Fruit fly (Drosophila melanogaster) whole organism, embryonic: ENCODE measurements around the gene CG31706.

ENCODE experiments used
- Atf3 ChIP-seq: fragments of 200-800 bp; sonication (Bioruptor generic); optimal IDR thresholded peaks from 3 replicates; lab custom pipeline; 2016; ENCODE audit warnings: missing biosample characterization, missing genetic modification characterization
- Awh ChIP-seq: fragments of 200-800 bp; sonication (Bioruptor generic); IDR thresholded peaks from 2 replicates; pipeline ENCODE4, ENCODE4 v1.3.6; 2022; ENCODE audit warnings: missing biosample characterization, missing genetic modification characterization
- B-H2 ChIP-seq: fragments of 200-800 bp; sonication (Bioruptor generic); optimal IDR thresholded peaks from 2 replicates; lab custom pipeline; 2018; ENCODE audit warnings: missing biosample characterization, mild to moderate bottlenecking, missing genetic modification characterization
- Blimp-1 ChIP-seq: fragments of 200-800 bp; sonication (Bioruptor generic); optimal IDR thresholded peaks from 3 replicates; lab custom pipeline; 2018; ENCODE audit warnings: missing biosample characterization, missing genetic modification characterization, mild to moderate bottlenecking, moderate library complexity, missing genetic modification reagents
- CG10654 ChIP-seq: fragments of 200-800 bp; sonication (Bioruptor generic); optimal IDR thresholded peaks from 2 replicates; lab custom pipeline; 2016; ENCODE audit warnings: missing biosample characterization, missing genetic modification characterization
- CG10979 ChIP-seq: fragments of 200-800 bp; sonication (Bioruptor generic); optimal IDR thresholded peaks from 2 replicates; lab custom pipeline; 2018; ENCODE audit warnings: missing biosample characterization, mild to moderate bottlenecking, missing genetic modification characterization, moderate library complexity
- CG12744 ChIP-seq: fragments of 200-800 bp; sonication (Bioruptor generic); optimal IDR thresholded peaks from 2 replicates; lab custom pipeline; 2016; ENCODE audit warnings: missing biosample characterization, missing genetic modification characterization
- CG14441 ChIP-seq: fragments of 200-800 bp; sonication (Bioruptor generic); IDR thresholded peaks from 2 replicates; pipeline ENCODE4 v1.3.6; 2022; ENCODE audit warnings: missing biosample characterization, missing genetic modification characterization
- CG14965 ChIP-seq: fragments of 200-800 bp; sonication (Bioruptor generic); optimal IDR thresholded peaks from 2 replicates; lab custom pipeline; 2016; ENCODE audit warnings: missing biosample characterization, missing genetic modification characterization, borderline replicate concordance
- CG16863 ChIP-seq: fragments of 200-800 bp; sonication (Bioruptor generic); optimal IDR thresholded peaks from 3 replicates; lab custom pipeline; 2016; ENCODE audit warnings: missing biosample characterization, missing genetic modification characterization
- CG17186 ChIP-seq: fragments of 200-800 bp; sonication (Bioruptor generic); optimal IDR thresholded peaks from 3 replicates; lab custom pipeline; 2017; ENCODE audit warnings: missing biosample characterization, missing genetic modification reagents, missing genetic modification characterization
- CG17328 ChIP-seq: fragments of 200-800 bp; sonication (Bioruptor generic); IDR thresholded peaks from 2 replicates; pipeline ENCODE4 v1.3.6; 2022; ENCODE audit warnings: missing biosample characterization, missing genetic modification characterization
- CG18262 ChIP-seq: fragments of 200-800 bp; optimal IDR thresholded peaks from 3 replicates; lab custom pipeline; 2019; ENCODE audit warnings: missing biosample characterization, mild to moderate bottlenecking, missing genetic modification characterization, moderate library complexity
- CG32772 ChIP-seq: fragments of 200-800 bp; sonication (Bioruptor generic); IDR thresholded peaks from 2 replicates; pipeline ENCODE4 v1.3.6; 2022; ENCODE audit warnings: missing biosample characterization, missing genetic modification characterization
- CG34422 ChIP-seq: fragments of 200-800 bp; sonication (Bioruptor generic); IDR thresholded peaks from 3 replicates; pipeline ENCODE4 v1.3.6; 2022; ENCODE audit warnings: missing biosample characterization, missing genetic modification characterization
- CG7928 ChIP-seq: fragments of 200-800 bp; sonication (Bioruptor generic); optimal IDR thresholded peaks from 2 replicates; lab custom pipeline; 2017; ENCODE audit warnings: missing biosample characterization, mild to moderate bottlenecking, missing genetic modification characterization
- CG8281 ChIP-seq: fragments of 200-800 bp; sonication (Bioruptor generic); optimal IDR thresholded peaks from 2 replicates; lab custom pipeline; 2018; ENCODE audit warnings: missing biosample characterization, mild to moderate bottlenecking, missing genetic modification characterization, moderate library complexity
- CG8359 ChIP-seq: fragments of 200-800 bp; sonication (Bioruptor generic); optimal IDR thresholded peaks from 2 replicates; lab custom pipeline; 2017; ENCODE audit warnings: missing biosample characterization, mild to moderate bottlenecking, missing genetic modification characterization, borderline replicate concordance
- Drgx ChIP-seq: fragments of 200-800 bp; sonication (Bioruptor generic); IDR thresholded peaks from 2 replicates; pipeline ENCODE4 v1.3.6; 2022; ENCODE audit warnings: missing biosample characterization, missing genetic modification characterization
- H15 ChIP-seq: fragments of 200-800 bp; sonication (Bioruptor generic); IDR thresholded peaks from 3 replicates; pipeline ENCODE4 v1.3.6; 2022; ENCODE audit warnings: missing biosample characterization, missing genetic modification characterization
- Lpt ChIP-seq: fragments of >200 bp; optimal IDR thresholded peaks from 2 replicates; lab custom pipeline; 2018; ENCODE audit warnings: missing biosample characterization, missing genetic modification characterization
- Mes4 ChIP-seq: fragments of 200-800 bp; sonication (Bioruptor generic); optimal IDR thresholded peaks from 2 replicates; lab custom pipeline; 2016; ENCODE audit warnings: missing biosample characterization, missing genetic modification characterization
- NFAT ChIP-seq: fragments of 200-800 bp; sonication (Bioruptor generic); IDR thresholded peaks from 2 replicates; pipeline ENCODE4 v1.3.6; 2022; ENCODE audit warnings: missing biosample characterization, missing genetic modification characterization
- Oli ChIP-seq: fragments of 200-800 bp; sonication (Bioruptor generic); optimal IDR thresholded peaks from 2 replicates; lab custom pipeline; 2018; ENCODE audit warnings: missing biosample characterization, mild to moderate bottlenecking, missing genetic modification characterization, moderate library complexity
- Optix ChIP-seq: fragments of 200-800 bp; sonication (Bioruptor generic); IDR thresholded peaks from 3 replicates; pipeline ENCODE4 v1.3.6; 2022; ENCODE audit warnings: missing biosample characterization, missing genetic modification characterization
- Rfx ChIP-seq: fragments of 200-800 bp; sonication (Bioruptor generic); IDR thresholded peaks from 2 replicates; pipeline ENCODE4 v1.3.6; 2022; ENCODE audit warnings: missing biosample characterization, missing genetic modification characterization
- Sox102F ChIP-seq: fragments of 200-800 bp; sonication (Bioruptor generic); optimal IDR thresholded peaks from 2 replicates; lab custom pipeline; 2018; ENCODE audit warnings: missing biosample characterization, mild to moderate bottlenecking, missing genetic modification characterization, moderate library complexity
- Vsx1 ChIP-seq: fragments of 200-800 bp; sonication (Bioruptor generic); optimal IDR thresholded peaks from 2 replicates; lab custom pipeline; 2017; ENCODE audit warnings: missing biosample characterization, mild to moderate bottlenecking, missing genetic modification characterization, missing genetic modification reagents
- al ChIP-seq: fragments of 200-800 bp; sonication (Bioruptor generic); IDR thresholded peaks from 2 replicates; pipeline ENCODE4 v1.3.6; 2022; ENCODE audit warnings: missing biosample characterization, missing genetic modification characterization
- br ChIP-seq: fragments of >200 bp; optimal IDR thresholded peaks from 2 replicates; lab custom pipeline; 2017
- crp ChIP-seq, 2 experiments: fragments of 200-800 bp; sonication (Bioruptor generic); optimal IDR thresholded peaks; 2 replicates in 1 of 2; 3 replicates in 1 of 2; lab custom pipeline; 2017; ENCODE audit warnings: missing biosample characterization in 2 of 2, missing genetic modification characterization in 2 of 2, mild to moderate bottlenecking in 1 of 2, moderate library complexity in 1 of 2
- emc ChIP-seq: fragments of 200-800 bp; sonication (Bioruptor generic); optimal IDR thresholded peaks from 2 replicates; lab custom pipeline; 2016; ENCODE audit warnings: missing biosample characterization, missing genetic modification characterization
- en ChIP-seq: fragments of 200-800 bp; sonication (Bioruptor generic); optimal IDR thresholded peaks from 2 replicates; lab custom pipeline; 2016; ENCODE audit warnings: missing biosample characterization, missing genetic modification characterization
- fd3F ChIP-seq: fragments of 200-800 bp; sonication (Bioruptor generic); optimal IDR thresholded peaks from 2 replicates; lab custom pipeline; 2018; ENCODE audit warnings: missing biosample characterization, mild to moderate bottlenecking, missing genetic modification characterization, moderate library complexity
- gsb-n ChIP-seq: fragments of 200-800 bp; sonication (Bioruptor generic); optimal IDR thresholded peaks from 3 replicates; lab custom pipeline; 2018; ENCODE audit warnings: missing biosample characterization, mild to moderate bottlenecking, missing genetic modification characterization
- gt ChIP-seq: fragments of 200-800 bp; sonication (Bioruptor generic); IDR thresholded peaks from 2 replicates; pipeline ENCODE4 v1.3.6; 2022; ENCODE audit warnings: missing biosample characterization, missing genetic modification characterization
- hb ChIP-seq: fragments of 200-800 bp; sonication (Bioruptor generic); IDR thresholded peaks from 3 replicates; pipeline ENCODE4 v1.3.6; 2022; ENCODE audit warnings: missing biosample characterization, missing genetic modification characterization; ENCODE audit not compliant: partially characterized antibody
- ind ChIP-seq: fragments of 200-800 bp; sonication (Bioruptor generic); optimal IDR thresholded peaks from 3 replicates; lab custom pipeline; 2016; ENCODE audit warnings: missing biosample characterization, missing genetic modification characterization
- klu ChIP-seq: fragments of 200-800 bp; sonication (Bioruptor generic); IDR thresholded peaks from 2 replicates; pipeline ENCODE4 v1.3.6; 2022; ENCODE audit warnings: missing biosample characterization, missing genetic modification characterization
- kni ChIP-seq: fragments of 200-800 bp; sonication (Bioruptor generic); optimal IDR thresholded peaks from 3 replicates; lab custom pipeline; 2017; ENCODE audit warnings: mild to moderate bottlenecking, missing biosample characterization, missing genetic modification reagents, missing genetic modification characterization
- pan ChIP-seq, 4 experiments: fragments of >200 bp in 3 of 4; fragments of 200-800 bp in 1 of 4; sonication (Bioruptor generic) in 1 of 4; optimal IDR thresholded peaks in 3 of 4; IDR thresholded peaks in 1 of 4; 2 replicates each; pipeline versions ENCODE4 v1.3.6 to Lab custom; 2017 to 2022; ENCODE audit warnings: missing biosample characterization in 2 of 4, missing genetic modification characterization in 2 of 4, mixed read lengths in 1 of 4
- prd ChIP-seq, 3 experiments: fragments of >200 bp in 2 of 3; fragments of 200-800 bp in 1 of 3; sonication (Bioruptor generic) in 1 of 3; optimal IDR thresholded peaks in 2 of 3; IDR thresholded peaks in 1 of 3; 2 replicates in 2 of 3; 3 replicates in 1 of 3; pipeline versions ENCODE4 v1.3.6 to Lab custom; 2017 to 2022; ENCODE audit warnings: missing biosample characterization in 1 of 3, missing genetic modification characterization in 1 of 3
- sim ChIP-seq: fragments of 200-800 bp; sonication (Bioruptor generic); IDR thresholded peaks from 2 replicates; pipeline ENCODE4 v1.3.6; 2022; ENCODE audit warnings: missing biosample characterization, missing genetic modification characterization
- sisA ChIP-seq: fragments of 200-800 bp; sonication (Bioruptor generic); IDR thresholded peaks from 2 replicates; pipeline ENCODE4 v1.3.6; 2022; ENCODE audit warnings: missing biosample characterization, missing genetic modification characterization
- sna ChIP-seq: fragments of 200-800 bp; sonication (Bioruptor generic); IDR thresholded peaks from 2 replicates; pipeline ENCODE4 v1.3.6; 2022; ENCODE audit warnings: missing biosample characterization, missing genetic modification characterization; ENCODE audit not compliant: partially characterized antibody
- twi ChIP-seq: fragments of 200-800 bp; optimal IDR thresholded peaks from 2 replicates; lab custom pipeline; 2019; ENCODE audit warnings: missing biosample characterization, mild to moderate bottlenecking, missing genetic modification characterization, moderate library complexity
- tx ChIP-seq: fragments of 200-800 bp; sonication (Bioruptor generic); optimal IDR thresholded peaks from 2 replicates; lab custom pipeline; 2016; ENCODE audit warnings: missing biosample characterization, missing genetic modification characterization
- vvl ChIP-seq: fragments of 200-800 bp; sonication (Bioruptor generic); IDR thresholded peaks from 2 replicates; pipeline ENCODE4 v1.3.6; 2022; ENCODE audit warnings: missing biosample characterization, missing genetic modification characterization

The CG31706 gene

dm6 chr2L:11502698-11503097 lies 28.2 kb downstream of the CG31706 start:
- TF ChIP-seq al (GFP tag; lab: Robert Waterston, UW) (no peak), CG17328 (GFP tag; lab: Robert Waterston, UW) (no peak), Blimp-1 (GFP tag; lab: Kevin White, UChicago) (peak; percentile 98), Awh (GFP tag; lab: Robert Waterston, UW) (no peak), en (GFP tag; lab: Kevin White, UChicago) (no peak), vvl (GFP tag; lab: Robert Waterston, UW) (peak; percentile 21; the same call in 1 of the 2 replicates), kni (GFP tag; lab: Kevin White, UChicago) (peak; percentile 51), sna (GFP tag; lab: Robert Waterston, UW) (no peak), gsb-n (tag; lab: Kevin White, UChicago) (peak; percentile 36)
- TF ChIP-seq, all 482 proteins: peak for 4

DNA sequence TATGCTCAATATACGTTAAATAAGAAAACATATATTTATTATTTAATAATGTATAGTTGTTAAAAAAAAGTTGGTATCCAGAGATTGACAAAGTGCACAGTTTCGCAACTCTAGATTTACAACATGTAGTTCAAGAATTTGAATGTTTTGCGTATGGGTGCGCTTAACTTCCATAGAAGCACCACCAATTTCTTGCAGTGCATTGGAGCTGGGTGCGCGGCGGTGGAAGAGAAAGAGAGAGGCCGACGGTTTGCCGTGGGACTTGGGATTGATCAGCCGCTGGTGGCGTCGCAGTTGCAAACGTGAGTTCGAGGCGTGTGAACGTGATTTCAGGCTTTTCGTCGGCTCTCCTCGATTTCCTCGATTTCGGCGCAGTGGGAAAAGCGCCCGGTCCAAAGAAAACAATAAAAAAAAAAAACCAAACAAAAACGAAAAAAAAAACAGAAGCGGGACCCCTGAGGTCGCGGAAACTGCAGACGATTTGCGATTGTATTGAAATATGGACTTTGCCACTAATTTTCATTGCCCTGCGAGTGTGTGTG lies 29.4 kb downstream of the CG31706 start, which contains the start of gene spz4:
Gene spz4 (plus strand): TSS at position 289 of the 542 bp plus-strand sequence.
- TF ChIP-seq sim (GFP tag; lab: Robert Waterston, UW) (no peak), CG34422 (0 out of 3 replicates have a peak, but pooled peaks have one; percentile 45), CG10654 (GFP tag; lab: Kevin White, UChicago) (no peak), emc (GFP tag; lab: Kevin White, UChicago) (no peak), tx (GFP tag; lab: Kevin White, UChicago) (no peak), CG16863 (no peak), Atf3 (GFP tag; lab: Kevin White, UChicago) (no peak), Oli (tag; lab: Kevin White, UChicago) (peak; percentile 10), CG7928 (no peak), Mes4 (GFP tag; lab: Kevin White, UChicago) (no peak), Optix (GFP tag; lab: Robert Waterston, UW) (no peak), CG18262 (peak; percentile 18), CG10979 (tag; lab: Kevin White, UChicago) (peak; percentile 5), CG12744 (GFP tag; lab: Kevin White, UChicago) (no peak), CG8359 (GFP tag; lab: Kevin White, UChicago) (no peak), CG8281 (tag; lab: Kevin White, UChicago) (no peak), CG14965 (GFP tag; lab: Kevin White, UChicago) (no peak), gt (no peak), B-H2 (GFP tag; lab: Kevin White, UChicago) (no peak), CG32772 (GFP tag; lab: Robert Waterston, UW) (0 out of 2 replicates have a peak, but pooled peaks have one; percentile 7), CG14441 (GFP tag; lab: Robert Waterston, UW) (peak; percentile 57), pan (optimal IDR thresholded peaks at IDR 0.05; lab: Kevin White, UChicago) (no peak), pan (GFP tag; optimal IDR thresholded peaks at IDR 0.05 in 1 of 2, IDR thresholded peaks at IDR 0.05 in 1 of 2) (peak in 1 of 2 experiments; percentile 16), hb (GFP tag; lab: Robert Waterston, UW) (no peak), sisA (peak; percentile 29; the same call in 1 of the 2 replicates), fd3F (GFP tag; lab: Kevin White, UChicago) (no peak), Lpt (no peak), Vsx1 (GFP tag; lab: Kevin White, UChicago) (no peak), NFAT (0 out of 2 replicates have a peak, but pooled peaks have one; percentile 8), crp (GFP tag; optimal IDR thresholded peaks at IDR 0.05; lab: Kevin White, UChicago) (no peak), Rfx (GFP tag; lab: Robert Waterston, UW) (peak; percentile 27; the same call in 1 of the 2 replicates), br (no peak), klu (no peak), Sox102F (GFP tag; lab: Kevin White, UChicago) (peak; percentile 16), Drgx (GFP tag; lab: Robert Waterston, UW) (peak; percentile 45), prd (optimal IDR thresholded peaks at IDR 0.05; lab: Kevin White, UChicago) (no peak), prd (GFP tag; IDR thresholded peaks at IDR 0.05; lab: Robert Waterston, UW) (peak; percentile 24; the same call in 2 of the 3 replicates), CG17186 (no peak), ind (GFP tag; lab: Kevin White, UChicago) (no peak), H15 (GFP tag; lab: Robert Waterston, UW) (0 out of 3 replicates have a peak, but pooled peaks have one; percentile 16), twi (no peak)
